Worm (Caenorhabditis elegans) whole organism, L4/young adult: ENCODE data around the gene T12A2.21.

Experiments used
- W03F9.2 ChIP-seq: fragments of 150-350 bp; optimal IDR thresholded peaks from 2 replicates; lab custom pipeline; 2014; ENCODE audit warnings: missing biosample characterization, missing genetic modification characterization
- dao-5 ChIP-seq: sonication (generic microtip); optimal IDR thresholded peaks from 2 replicates; lab custom pipeline; 2016; ENCODE audit warnings: missing genotype, missing genetic modification characterization, moderate library complexity, missing compliant biosample characterization
- him-1 ChIP-seq: sonication (generic microtip); optimal IDR thresholded peaks from 2 replicates; lab custom pipeline; 2016; ENCODE audit warnings: missing genotype, missing genetic modification reagents, missing genetic modification characterization, missing compliant biosample characterization

DNA sequence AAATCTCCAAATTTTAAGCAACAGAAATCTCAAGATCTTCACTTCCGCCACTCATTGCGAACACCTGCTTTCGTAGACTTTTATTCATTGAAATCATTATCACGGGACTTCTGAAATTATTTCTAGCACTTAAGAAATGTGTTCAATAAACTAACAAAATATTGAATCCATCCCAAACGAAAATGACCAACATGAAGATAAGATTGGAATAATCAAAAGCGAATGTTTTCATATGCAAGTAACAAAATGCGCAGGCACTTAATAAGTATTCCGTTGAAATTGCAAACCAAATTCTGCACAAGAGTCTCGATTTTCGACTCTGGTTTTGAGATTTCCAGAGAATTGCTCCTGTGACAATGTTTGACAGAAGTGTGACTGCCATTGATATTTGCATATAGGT is 27.9 kb upstream of the T12A2.21 start, which contains the start of gene srg-5:
- TF ChIP-seq W03F9.2 (tag; lab: Kevin White, UChicago) = no peak
- TF ChIP-seq him-1 (tag; lab: Kevin White, UChicago) = no peak
- TF ChIP-seq dao-5 = no peak
